Fruit fly (Drosophila melanogaster): ENCODE measurements around the gene CG13838.

Gene CG13838

dm6 chr3R:23041941-23042340 is at the start of gene CG13838:
CG13838 (plus strand) TSS chr3R:23042241.
- TF ChIP-seq cnc (optimal IDR thresholded peaks at IDR 0.05) (no peak), CG12768 (GFP tag; optimal IDR thresholded peaks at IDR 0.05) (no peak), Mnt (GFP tag; optimal IDR thresholded peaks at IDR 0.05) (no peak), CG14711 (tag; optimal IDR thresholded peaks at IDR 0.05) (no peak), cic (GFP tag; optimal IDR thresholded peaks at IDR 0.05) (no peak), Crg-1 (GFP tag; optimal IDR thresholded peaks at IDR 0.05) (no peak), CG11617 (GFP tag; optimal IDR thresholded peaks at IDR 0.05) (no peak), kay (GFP tag; ENCODE audit: borderline replicate concordance) (no peak)

- TF ChIP-seq kay (GFP tag; ENCODE audit: borderline replicate concordance): peak; percentile 51
- no peak for TF ChIP-seq CG12768 (GFP tag; optimal IDR thresholded peaks at IDR 0.05)
- no peak for TF ChIP-seq CG7045 (GFP tag; optimal IDR thresholded peaks at IDR 0.05)
- no peak for TF ChIP-seq CG11617 (GFP tag; optimal IDR thresholded peaks at IDR 0.05)
- no peak for TF ChIP-seq CG1620 (GFP tag; optimal IDR thresholded peaks at IDR 0.05)
- no peak for TF ChIP-seq tj (GFP tag; optimal IDR thresholded peaks at IDR 0.05)
- TF ChIP-seq ovo (GFP tag; optimal IDR thresholded peaks at IDR 0.05): no peak
Observed at dm6 chr3R:22997912-22998622, 44.0 kb upstream of the CG13838 start, which contains the start of gene Nha2. Nha2 (minus strand) TSS chr3R:22998528.

- TF ChIP-seq Mnt (GFP tag; optimal IDR thresholded peaks at IDR 0.05) (no peak), ovo (GFP tag; optimal IDR thresholded peaks at IDR 0.05) (no peak), CG12768 (GFP tag; optimal IDR thresholded peaks at IDR 0.05) (no peak), tj (GFP tag; optimal IDR thresholded peaks at IDR 0.05) (no peak), CG7101 (tag; optimal IDR thresholded peaks at IDR 0.05) (no peak), Crg-1 (GFP tag; optimal IDR thresholded peaks at IDR 0.05) (no peak), CG7045 (GFP tag; optimal IDR thresholded peaks at IDR 0.05) (no peak), toe (GFP tag; optimal IDR thresholded peaks at IDR 0.05) (no peak), Clk (GFP tag; optimal IDR thresholded peaks at IDR 0.05) (no peak), pad (GFP tag; optimal IDR thresholded peaks at IDR 0.05) (no peak), cnc (optimal IDR thresholded peaks at IDR 0.05) (no peak), CG14711 (tag; optimal IDR thresholded peaks at IDR 0.05) (no peak), Hr96 (GFP tag; optimal IDR thresholded peaks at IDR 0.05) (no peak)
Observed at dm6 chr3R:22998623-22999179, 43.3 kb upstream of the CG13838 start.

- TF ChIP-seq CG33017 (tag; optimal IDR thresholded peaks at IDR 0.05) (no peak), bab1 (GFP tag; optimal IDR thresholded peaks at IDR 0.05) (peak; percentile 60)
Observed at dm6 chr3R:23004161-23004560, 37.9 kb upstream of the CG13838 start.

DNA sequence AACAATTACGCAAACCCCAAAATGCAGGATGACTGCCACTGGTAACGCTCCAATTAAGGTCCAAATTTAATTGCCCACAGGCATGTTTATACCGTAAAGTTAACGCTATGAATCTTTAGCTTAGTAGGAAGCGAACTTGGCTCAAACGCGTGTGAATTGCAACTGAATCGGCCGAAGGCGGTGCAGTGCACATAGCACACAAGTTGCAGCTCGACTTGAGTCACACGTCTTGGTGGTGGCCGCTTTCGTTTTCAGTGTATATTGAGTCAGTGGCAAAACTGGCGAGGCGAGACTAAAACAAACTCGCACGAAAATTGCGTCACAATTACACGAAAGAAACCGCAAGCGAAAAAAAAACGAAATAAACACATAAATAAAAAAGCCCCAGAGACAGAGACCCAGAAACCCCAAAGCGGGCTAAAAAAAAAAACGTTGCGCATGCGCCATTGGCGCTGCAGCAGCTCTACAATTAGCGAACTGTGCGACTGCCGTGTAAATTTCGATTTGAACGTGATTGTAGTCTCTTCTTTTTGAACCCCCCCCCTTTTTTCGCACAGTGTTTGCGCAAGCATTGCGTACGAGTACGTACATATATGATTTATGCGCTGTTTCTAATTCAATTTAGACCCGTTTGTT is 32.4 kb upstream of the CG13838 start:
- no peak for TF ChIP-seq CG33017 (tag; optimal IDR thresholded peaks at IDR 0.05)
- TF ChIP-seq cnc (optimal IDR thresholded peaks at IDR 0.05): no peak
- TF ChIP-seq ovo (GFP tag; optimal IDR thresholded peaks at IDR 0.05): no peak
- TF ChIP-seq Mnt (GFP tag; optimal IDR thresholded peaks at IDR 0.05): no peak
- TF ChIP-seq pad (GFP tag; optimal IDR thresholded peaks at IDR 0.05): no peak
- TF ChIP-seq CG12768 (GFP tag; optimal IDR thresholded peaks at IDR 0.05): no peak
- TF ChIP-seq CG7045 (GFP tag; optimal IDR thresholded peaks at IDR 0.05): no peak
- TF ChIP-seq CG1620 (GFP tag; optimal IDR thresholded peaks at IDR 0.05): no peak

- TF ChIP-seq tj (GFP tag; optimal IDR thresholded peaks at IDR 0.05) (no peak), Clk (GFP tag; optimal IDR thresholded peaks at IDR 0.05) (no peak), CG5204 (GFP tag; optimal IDR thresholded peaks at IDR 0.05) (no peak), kay (GFP tag; ENCODE audit: borderline replicate concordance) (no peak)
Observed at dm6 chr3R:23010406-23010805, 31.6 kb upstream of the CG13838 start, which contains the start of gene CG34375. CG34375 (minus strand) TSS chr3R:23010562.

DNA sequence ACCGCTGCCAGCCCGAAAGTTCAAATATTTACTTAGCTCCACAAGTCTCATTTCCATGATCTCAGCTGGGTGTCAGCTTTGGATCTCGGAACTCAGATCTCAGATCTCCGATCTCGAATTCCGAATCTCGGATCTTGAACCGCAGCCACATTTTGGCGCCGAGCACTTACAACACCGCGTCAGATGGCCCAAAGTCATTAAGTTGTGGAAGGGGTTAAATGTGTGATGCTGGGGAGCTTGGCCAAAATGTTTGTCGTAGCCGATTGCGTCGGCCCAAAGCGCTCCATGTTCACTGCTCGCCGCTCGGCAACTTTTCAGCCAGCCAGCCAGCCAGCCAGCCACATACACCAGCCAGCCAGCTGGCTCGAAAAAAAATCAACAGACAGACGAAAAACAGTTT is 30.0 kb upstream of the CG13838 start, which contains the start of gene CG6688:
Gene CG6688 (plus strand): TSS at position 396 of the 400 bp plus-strand sequence.
- TF ChIP-seq CG7101 (tag; optimal IDR thresholded peaks at IDR 0.05) (no peak), cnc (optimal IDR thresholded peaks at IDR 0.05) (no peak), pad (GFP tag; optimal IDR thresholded peaks at IDR 0.05) (no peak), cic (GFP tag; optimal IDR thresholded peaks at IDR 0.05) (no peak), CG11617 (GFP tag; optimal IDR thresholded peaks at IDR 0.05) (no peak), CG1620 (GFP tag; optimal IDR thresholded peaks at IDR 0.05) (no peak), bab1 (GFP tag; optimal IDR thresholded peaks at IDR 0.05) (no peak), ovo (GFP tag; optimal IDR thresholded peaks at IDR 0.05) (no peak), CG14711 (tag; optimal IDR thresholded peaks at IDR 0.05) (no peak), Hr96 (GFP tag; optimal IDR thresholded peaks at IDR 0.05) (no peak), toe (GFP tag; optimal IDR thresholded peaks at IDR 0.05) (no peak), kay (GFP tag; ENCODE audit: borderline replicate concordance) (no peak), tj (GFP tag; optimal IDR thresholded peaks at IDR 0.05) (no peak)

All from whole organism, adult.